Worm (Caenorhabditis elegans) whole organism, late embryonic: Measurements from ENCODE around the gene C06H5.12.
"Not testable (repeated sequence)": the region's sequence is repeated elsewhere in the genome, so short reads cannot be mapped to it uniquely, and the experiment has no call there.

Experiments used
- C08G9.2 ChIP-seq: sonication (generic microtip); optimal IDR thresholded peaks from 2 replicates; lab custom pipeline; 2016; ENCODE audit warnings: mild to moderate bottlenecking, missing genetic modification characterization, moderate library complexity, missing compliant biosample characterization
- C38D4.7 ChIP-seq: fragments of 200-800 bp; sonication (Bioruptor generic); optimal IDR thresholded peaks from 2 replicates; lab custom pipeline; 2018; ENCODE audit warnings: mild to moderate bottlenecking, missing genetic modification characterization, moderate library complexity, missing compliant biosample characterization
- F13H6.1 ChIP-seq: sonication (generic microtip); optimal IDR thresholded peaks from 2 replicates; lab custom pipeline; 2016; ENCODE audit warnings: missing genetic modification characterization, missing compliant biosample characterization
- K02D7.2 ChIP-seq: sonication (generic microtip); optimal IDR thresholded peaks from 2 replicates; lab custom pipeline; 2017; ENCODE audit warnings: mild to moderate bottlenecking, missing genetic modification characterization, missing compliant biosample characterization
- Y22D7AL.16 ChIP-seq: sonication (generic microtip); optimal IDR thresholded peaks from 2 replicates; lab custom pipeline; 2016; ENCODE audit warnings: missing genetic modification characterization, missing compliant biosample characterization
- ama-1 ChIP-seq: fragments of 150-350 bp; optimal IDR thresholded peaks from 2 replicates; lab custom pipeline; 2014
- ceh-14 ChIP-seq: sonication (generic microtip); optimal IDR thresholded peaks from 2 replicates; lab custom pipeline; 2016; ENCODE audit warnings: missing genotype, missing genetic modification characterization, missing compliant biosample characterization
- ceh-18 ChIP-seq: sonication (generic microtip); optimal IDR thresholded peaks from 2 replicates; lab custom pipeline; 2016; ENCODE audit warnings: missing genetic modification characterization, missing compliant biosample characterization
- ceh-2 ChIP-seq: sonication (generic microtip); optimal IDR thresholded peaks from 2 replicates; lab custom pipeline; 2016; ENCODE audit warnings: missing genotype, missing genetic modification characterization, missing compliant biosample characterization
- ceh-31 ChIP-seq: sonication (generic microtip); optimal IDR thresholded peaks from 2 replicates; lab custom pipeline; 2016; ENCODE audit warnings: missing genetic modification characterization, missing compliant biosample characterization
- ceh-34 ChIP-seq: sonication (generic microtip); optimal IDR thresholded peaks from 2 replicates; lab custom pipeline; 2016; ENCODE audit warnings: mild to moderate bottlenecking, missing genetic modification characterization, missing compliant biosample characterization
- ceh-48 ChIP-seq: sonication (generic microtip); optimal IDR thresholded peaks from 2 replicates; lab custom pipeline; 2016; ENCODE audit warnings: missing genetic modification characterization, inconsistent platforms, missing compliant biosample characterization
- ceh-6 ChIP-seq: fragments of 200-800 bp; sonication (Bioruptor generic); optimal IDR thresholded peaks from 2 replicates; lab custom pipeline; 2018; ENCODE audit warnings: mild to moderate bottlenecking, missing genetic modification characterization, missing compliant biosample characterization
- ceh-9 ChIP-seq: sonication (generic microtip); optimal IDR thresholded peaks from 2 replicates; lab custom pipeline; 2016; ENCODE audit warnings: mild to moderate bottlenecking, missing genetic modification characterization, inconsistent platforms, missing compliant biosample characterization
- dve-1 ChIP-seq: sonication (generic microtip); optimal IDR thresholded peaks from 2 replicates; lab custom pipeline; 2017; ENCODE audit warnings: antibody characterized with exemption, mild to moderate bottlenecking, missing genetic modification characterization, missing compliant biosample characterization
- elt-2 ChIP-seq: sonication (generic microtip); optimal IDR thresholded peaks from 2 replicates; lab custom pipeline; 2016; ENCODE audit warnings: missing genetic modification reagents, missing genetic modification characterization, missing compliant biosample characterization
- fkh-10 ChIP-seq: fragments of 150-350 bp; optimal IDR thresholded peaks from 2 replicates; lab custom pipeline; 2014; ENCODE audit warnings: missing biosample characterization, missing genetic modification reagents, missing genetic modification characterization
- gmeb-2 ChIP-seq: sonication (generic microtip); optimal IDR thresholded peaks from 2 replicates; lab custom pipeline; 2016; ENCODE audit warnings: missing genetic modification characterization, inconsistent platforms, missing compliant biosample characterization
- hlh-15 ChIP-seq: sonication (generic microtip); optimal IDR thresholded peaks from 2 replicates; lab custom pipeline; 2016; ENCODE audit warnings: missing genetic modification characterization, missing compliant biosample characterization
- hlh-30 ChIP-seq: sonication (generic microtip); optimal IDR thresholded peaks from 2 replicates; lab custom pipeline; 2017; ENCODE audit warnings: antibody characterized with exemption, missing genetic modification characterization, missing compliant biosample characterization; ENCODE audit not compliant: insufficient read depth
- hlh-6 ChIP-seq: sonication (generic microtip); optimal IDR thresholded peaks from 2 replicates; lab custom pipeline; 2016; ENCODE audit warnings: missing genotype, missing genetic modification characterization, missing compliant biosample characterization
- hlh-8 ChIP-seq: sonication (generic microtip); optimal IDR thresholded peaks from 2 replicates; lab custom pipeline; 2016; ENCODE audit warnings: missing genotype, missing genetic modification characterization, missing compliant biosample characterization
- lim-6 ChIP-seq: sonication (generic microtip); optimal IDR thresholded peaks from 2 replicates; lab custom pipeline; 2016; ENCODE audit warnings: missing genetic modification characterization, missing compliant biosample characterization
- lin-11 ChIP-seq: fragments of 200-800 bp; sonication (Bioruptor generic); optimal IDR thresholded peaks from 2 replicates; lab custom pipeline; 2018; ENCODE audit warnings: mild to moderate bottlenecking, missing genetic modification characterization, missing compliant biosample characterization
- mec-3 ChIP-seq: sonication (generic microtip); optimal IDR thresholded peaks from 2 replicates; lab custom pipeline; 2016; ENCODE audit warnings: borderline replicate concordance, missing genetic modification characterization, missing compliant biosample characterization
- nfya-1 ChIP-seq: sonication (generic microtip); optimal IDR thresholded peaks from 2 replicates; lab custom pipeline; 2017; ENCODE audit warnings: missing genetic modification characterization, mild to moderate bottlenecking, missing compliant biosample characterization, antibody characterized with exemption, moderate library complexity
- nhr-232 ChIP-seq: sonication (generic microtip); optimal IDR thresholded peaks from 2 replicates; lab custom pipeline; 2016; ENCODE audit warnings: missing genetic modification characterization, missing compliant biosample characterization
- npax-4 ChIP-seq: sonication (generic microtip); optimal IDR thresholded peaks from 2 replicates; lab custom pipeline; 2016; ENCODE audit warnings: missing genetic modification characterization, missing compliant biosample characterization
- pag-3 ChIP-seq: sonication (generic microtip); optimal IDR thresholded peaks from 2 replicates; lab custom pipeline; 2016; ENCODE audit warnings: missing compliant biosample characterization, missing genetic modification characterization, borderline replicate concordance
- pat-9 ChIP-seq: fragments of 200-800 bp; sonication (Bioruptor generic); optimal IDR thresholded peaks from 2 replicates; lab custom pipeline; 2018; ENCODE audit warnings: mild to moderate bottlenecking, missing genetic modification characterization, moderate library complexity, missing compliant biosample characterization
- pax-1 ChIP-seq: fragments of 150-350 bp; optimal IDR thresholded peaks from 2 replicates; lab custom pipeline; 2014; ENCODE audit warnings: missing biosample characterization, missing genetic modification characterization
- pha-4 ChIP-seq: fragments of 150-350 bp; optimal IDR thresholded peaks from 2 replicates; lab custom pipeline; 2018; ENCODE audit warnings: missing biosample characterization, missing genetic modification reagents, missing genetic modification characterization
- pqm-1 ChIP-seq: sonication (generic microtip); optimal IDR thresholded peaks from 2 replicates; lab custom pipeline; 2016; ENCODE audit warnings: missing genetic modification characterization, missing compliant biosample characterization
- pros-1 ChIP-seq: fragments of 150-350 bp; optimal IDR thresholded peaks from 2 replicates; lab custom pipeline; 2014; ENCODE audit warnings: missing biosample characterization, missing genetic modification reagents, missing genetic modification characterization
- ref-2 ChIP-seq: sonication (generic microtip); optimal IDR thresholded peaks from 2 replicates; lab custom pipeline; 2016; ENCODE audit warnings: missing genetic modification characterization, missing compliant biosample characterization
- rnt-1 ChIP-seq: sonication (generic microtip); optimal IDR thresholded peaks from 2 replicates; lab custom pipeline; 2016; ENCODE audit warnings: missing genetic modification characterization, missing compliant biosample characterization
- sdc-2 ChIP-seq: sonication (generic microtip); optimal IDR thresholded peaks from 2 replicates; lab custom pipeline; 2016; ENCODE audit warnings: missing genotype, missing genetic modification characterization, missing compliant biosample characterization
- sox-4 ChIP-seq: sonication (generic microtip); optimal IDR thresholded peaks from 2 replicates; lab custom pipeline; 2017; ENCODE audit warnings: mild to moderate bottlenecking, missing genetic modification characterization, inconsistent platforms, missing compliant biosample characterization
- syd-9 ChIP-seq: sonication (generic microtip); optimal IDR thresholded peaks from 2 replicates; lab custom pipeline; 2016; ENCODE audit warnings: mild to moderate bottlenecking, missing genetic modification characterization, moderate library complexity, missing compliant biosample characterization
- tbx-2 ChIP-seq: sonication (generic microtip); optimal IDR thresholded peaks from 2 replicates; lab custom pipeline; 2016; ENCODE audit warnings: missing genetic modification characterization, missing compliant biosample characterization
- ttx-3 ChIP-seq: sonication (generic microtip); optimal IDR thresholded peaks from 2 replicates; lab custom pipeline; 2016; ENCODE audit warnings: missing genetic modification reagents, missing genetic modification characterization, missing compliant biosample characterization
- unc-42 ChIP-seq: sonication (generic microtip); optimal IDR thresholded peaks from 2 replicates; lab custom pipeline; 2016; ENCODE audit warnings: missing genotype, missing genetic modification characterization, missing compliant biosample characterization
- unc-86 ChIP-seq: sonication (generic microtip); optimal IDR thresholded peaks from 2 replicates; lab custom pipeline; 2016; ENCODE audit warnings: missing genetic modification characterization, missing compliant biosample characterization
- zip-5 ChIP-seq: sonication (generic microtip); optimal IDR thresholded peaks from 2 replicates; lab custom pipeline; 2016; ENCODE audit warnings: missing genetic modification characterization, missing compliant biosample characterization
- ztf-16 ChIP-seq: sonication (generic microtip); optimal IDR thresholded peaks from 2 replicates; lab custom pipeline; 2017; ENCODE audit warnings: missing genetic modification characterization, missing compliant biosample characterization

The C06H5.12 gene

ce11 chrV:17894485-17894884 is at the start of gene C06H5.12:
Gene C06H5.12 (plus strand): TSS chrV:17894785.
- not testable (repeated sequence) for TF ChIP-seq ceh-9 (tag; lab: Kevin White, UChicago); sdc-2; ceh-48 (tag; lab: Kevin White, UChicago)
- TF ChIP-seq, all 69 proteins: peak for 0; not testable (repeated sequence) for 69

DNA sequence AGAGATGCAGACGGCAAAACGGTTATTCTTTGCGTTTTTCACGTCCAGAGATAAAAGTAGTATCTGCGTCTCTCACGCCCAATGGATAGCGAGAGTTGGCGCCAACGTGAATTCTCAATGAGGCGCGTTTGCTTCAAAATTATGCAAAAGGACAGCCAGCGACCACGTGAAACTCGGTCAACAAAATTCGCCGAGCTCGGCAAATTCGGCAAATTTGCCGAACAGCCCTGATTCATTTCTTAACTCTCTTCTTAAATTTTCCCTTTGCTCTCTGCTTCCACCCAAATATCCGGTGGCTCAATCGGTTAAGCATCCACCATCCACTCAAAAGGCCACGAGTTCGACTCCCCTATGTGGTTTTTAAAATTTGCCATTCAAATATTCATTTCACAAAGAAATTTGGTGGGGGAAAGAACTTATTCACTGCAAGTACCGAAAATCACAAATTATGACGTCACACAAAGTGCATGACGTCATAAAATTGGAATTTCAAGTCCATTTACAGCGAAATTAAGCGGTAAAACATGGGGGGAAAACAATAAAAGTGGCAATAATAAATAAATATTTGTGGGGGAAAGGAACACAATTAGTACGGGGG is 49.1 kb upstream of the C06H5.12 start:
- TF ChIP-seq unc-42 (tag; lab: Kevin White, UChicago) (no peak), sox-4 (tag; lab: Kevin White, UChicago) (no peak), pha-4 (tag; lab: Kevin White, UChicago) (no peak), ttx-3 (tag; lab: Kevin White, UChicago) (no peak), ceh-2 (tag; lab: Kevin White, UChicago) (no peak)

DNA sequence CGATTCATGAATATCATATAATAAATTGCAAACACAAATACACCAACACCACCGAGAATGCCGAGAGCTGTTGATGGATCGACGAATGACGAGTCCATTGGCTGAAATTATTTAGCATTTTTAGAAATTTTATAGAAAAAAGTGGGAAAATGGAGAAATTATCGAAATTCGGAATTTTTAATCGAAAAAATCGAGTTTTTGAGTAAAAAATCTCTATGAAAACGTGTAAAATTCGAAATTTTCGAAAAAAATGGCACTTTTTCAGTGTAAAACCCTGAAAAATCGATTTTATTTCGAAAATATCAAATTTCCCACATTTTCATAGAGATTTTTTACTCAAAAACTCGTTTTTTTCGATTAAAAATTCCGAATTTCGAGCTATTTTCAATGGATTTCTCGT is 38.7 kb upstream of the C06H5.12 start, which contains the start of gene tcc-1:
tcc-1 (minus strand) TSS at position 101 of the 400 bp plus-strand sequence.
- TF ChIP-seq zip-5 (no peak), pag-3 (tag; lab: Kevin White, UChicago) (no peak), pat-9 (tag; lab: Kevin White, UChicago) (no peak), elt-2 (tag; lab: Kevin White, UChicago) (no peak), pros-1 (no peak), ceh-34 (tag; lab: Kevin White, UChicago) (no peak), ztf-16 (tag; lab: Kevin White, UChicago) (no peak), tbx-2 (tag; lab: Kevin White, UChicago) (no peak), hlh-6 (tag; lab: Kevin White, UChicago) (no peak)

- TF ChIP-seq hlh-15 (tag; lab: Kevin White, UChicago) (no peak), gmeb-2 (tag; lab: Kevin White, UChicago) (no peak), nhr-232 (tag; lab: Kevin White, UChicago) (no peak), sdc-2 (no peak), C38D4.7 (GFP tag; lab: Kevin White, UChicago) (no peak), hlh-30 (tag; lab: Kevin White, UChicago) (peak; percentile 55), ceh-34 (tag; lab: Kevin White, UChicago) (peak; percentile 58), ceh-6 (GFP tag; lab: Kevin White, UChicago) (no peak), unc-86 (tag; lab: Kevin White, UChicago) (peak; percentile 16), hlh-6 (tag; lab: Kevin White, UChicago) (peak; percentile 47), ama-1 (lab: Kevin White, UChicago) (no peak), lim-6 (tag; lab: Kevin White, UChicago) (no peak), unc-42 (tag; lab: Kevin White, UChicago) (peak; percentile 97), F13H6.1 (tag; lab: Kevin White, UChicago) (peak; percentile 65), C08G9.2 (peak; percentile 34), dve-1 (tag; lab: Kevin White, UChicago) (peak; percentile 57), K02D7.2 (tag; lab: Kevin White, UChicago) (no peak), sox-4 (tag; lab: Kevin White, UChicago) (no peak), ceh-31 (tag; lab: Kevin White, UChicago) (peak; percentile 83), Y22D7AL.16 (tag; lab: Kevin White, UChicago) (no peak), tbx-2 (tag; lab: Kevin White, UChicago) (peak; percentile 37), pros-1 (peak; percentile 15), ref-2 (tag; lab: Kevin White, UChicago) (no peak), rnt-1 (peak; percentile 58), ceh-14 (tag; lab: Kevin White, UChicago) (peak; percentile 77), mec-3 (no peak), hlh-8 (tag; lab: Kevin White, UChicago) (no peak), syd-9 (tag; lab: Kevin White, UChicago) (peak; percentile 34), pax-1 (tag; lab: Kevin White, UChicago) (no peak), npax-4 (tag; lab: Kevin White, UChicago) (no peak), nfya-1 (tag; lab: Kevin White, UChicago) (peak; percentile 98), ztf-16 (tag; lab: Kevin White, UChicago) (no peak), ceh-18 (tag; lab: Kevin White, UChicago) (peak; percentile 86), pqm-1 (no peak), pag-3 (tag; lab: Kevin White, UChicago) (peak; percentile 67), fkh-10 (GFP tag; lab: Kevin White, UChicago) (peak; percentile 55), lin-11 (no peak)
Measured at ce11 chrV:17857901-17858300, 36.7 kb upstream of the C06H5.12 start.
